Worm (Caenorhabditis elegans): ENCODE data around the gene acl-3.

The acl-3 gene

ce11 chrIV:11690988-11691387 lies 39.2 kb upstream of the acl-3 start, which contains the start of gene let-60:
let-60 (minus strand) TSS chrIV:11691088.
- TF ChIP-seq npax-4 (tag; optimal IDR thresholded peaks at IDR 0.05): no peak
- TF ChIP-seq ztf-16 (tag; optimal IDR thresholded peaks at IDR 0.05): no peak
- no peak for TF ChIP-seq ttx-3 (tag; optimal IDR thresholded peaks at IDR 0.05)
- TF ChIP-seq che-1 (tag; optimal IDR thresholded peaks at IDR 0.05): no peak
- no peak for TF ChIP-seq ceh-2 (tag; optimal IDR thresholded peaks at IDR 0.05)
- TF ChIP-seq ceh-34 (tag; optimal IDR thresholded peaks at IDR 0.05): no peak
- no peak for TF ChIP-seq ceh-48 (tag; optimal IDR thresholded peaks at IDR 0.05)

- no peak for TF ChIP-seq pax-1 (tag; optimal IDR thresholded peaks at IDR 0.05)
- TF ChIP-seq ceh-19 (GFP tag; optimal IDR thresholded peaks at IDR 0.05): no peak
- TF ChIP-seq unc-3 (GFP tag; conservative IDR thresholded peaks at IDR 0.05): no peak
- TF ChIP-seq unc-3 (tag; optimal IDR thresholded peaks at IDR 0.05): no peak
- no peak for TF ChIP-seq hlh-6 (tag; optimal IDR thresholded peaks at IDR 0.05)
- no peak for TF ChIP-seq elt-4 (tag; optimal IDR thresholded peaks at IDR 0.05)
- TF ChIP-seq rnt-1 (tag; optimal IDR thresholded peaks at IDR 0.05): no peak
- no peak for TF ChIP-seq fkh-10 (GFP tag; optimal IDR thresholded peaks at IDR 0.05)
- no peak for TF ChIP-seq tbx-7 (tag; optimal IDR thresholded peaks at IDR 0.05)
- no peak for TF ChIP-seq C38D4.7 (GFP tag; optimal IDR thresholded peaks at IDR 0.05)
- TF ChIP-seq gmeb-2 (tag; optimal IDR thresholded peaks at IDR 0.05): no peak
- no peak for TF ChIP-seq C08G9.2 (tag; optimal IDR thresholded peaks at IDR 0.05)
- no peak for TF ChIP-seq che-1 (tag; optimal IDR thresholded peaks at IDR 0.05)
- no peak for TF ChIP-seq sdc-2 (tag; optimal IDR thresholded peaks at IDR 0.05)
- no peak for TF ChIP-seq ceh-2 (tag; optimal IDR thresholded peaks at IDR 0.05)
These were observed 36.2 kb upstream of the acl-3 start, which contains the start of gene ZK792.5 for ce11 chrIV:11688018-11688417. ZK792.5 (minus strand) TSS chrIV:11688118.

ce11 chrIV:11681905-11682304 lies 30.1 kb upstream of the acl-3 start, which contains the start of gene ZK792.4:
ZK792.4 (minus strand) TSS chrIV:11682005.
- TF ChIP-seq ceh-14 (tag; optimal IDR thresholded peaks at IDR 0.05) (no peak), unc-86 (tag; optimal IDR thresholded peaks at IDR 0.05) (no peak), ceh-45 (GFP tag; IDR thresholded peaks at IDR 0.05) (no peak), rnt-1 (tag; optimal IDR thresholded peaks at IDR 0.05) (no peak), ahr-1 (tag; optimal IDR thresholded peaks at IDR 0.05) (no peak), dmd-4 (tag; optimal IDR thresholded peaks at IDR 0.05; ENCODE audit: borderline replicate concordance) (no peak), ceh-48 (tag; optimal IDR thresholded peaks at IDR 0.05) (no peak), F13H6.1 (tag; optimal IDR thresholded peaks at IDR 0.05) (no peak), fkh-10 (GFP tag; optimal IDR thresholded peaks at IDR 0.05) (no peak), ceh-6 (GFP tag; optimal IDR thresholded peaks at IDR 0.05) (no peak), pha-4 (tag; optimal IDR thresholded peaks at IDR 0.05) (no peak), ceh-30 (tag; optimal IDR thresholded peaks at IDR 0.05) (no peak), ceh-18 (tag; optimal IDR thresholded peaks at IDR 0.05) (no peak), unc-3 (GFP tag; conservative IDR thresholded peaks at IDR 0.05) (no peak), unc-3 (tag; optimal IDR thresholded peaks at IDR 0.05) (no peak), pat-9 (tag; optimal IDR thresholded peaks at IDR 0.05) (no peak), ceh-9 (tag; optimal IDR thresholded peaks at IDR 0.05) (no peak), nfya-1 (tag; optimal IDR thresholded peaks at IDR 0.05) (no peak), ceh-19 (GFP tag; optimal IDR thresholded peaks at IDR 0.05) (no peak), fkh-6 (tag; optimal IDR thresholded peaks at IDR 0.05) (no peak)

ce11 chrIV:11676054-11676453 lies 24.2 kb upstream of the acl-3 start, which contains the start of gene inx-9:
inx-9 (plus strand) TSS chrIV:11676354.
- TF ChIP-seq nhr-11 (tag; optimal IDR thresholded peaks at IDR 0.05) (no peak), K02D7.2 (tag; optimal IDR thresholded peaks at IDR 0.05) (no peak), elt-4 (tag; optimal IDR thresholded peaks at IDR 0.05) (no peak), hlh-13 (GFP tag; optimal IDR thresholded peaks at IDR 0.05) (no peak), lim-6 (tag; optimal IDR thresholded peaks at IDR 0.05) (no peak), fkh-6 (tag; optimal IDR thresholded peaks at IDR 0.05) (no peak), ceh-31 (tag; optimal IDR thresholded peaks at IDR 0.05) (no peak), unc-55 (GFP tag; optimal IDR thresholded peaks at IDR 0.05) (no peak), madf-2 (tag; optimal IDR thresholded peaks at IDR 0.05) (no peak), rnt-1 (tag; optimal IDR thresholded peaks at IDR 0.05) (no peak), ceh-6 (GFP tag; optimal IDR thresholded peaks at IDR 0.05) (no peak), hlh-30 (tag; optimal IDR thresholded peaks at IDR 0.05; ENCODE audit: insufficient read depth) (no peak), sox-2 (GFP tag; IDR thresholded peaks at IDR 0.05) (no peak), dve-1 (tag; optimal IDR thresholded peaks at IDR 0.05) (no peak), mec-3 (tag; optimal IDR thresholded peaks at IDR 0.05; ENCODE audit: borderline replicate concordance) (no peak), ceh-24 (tag; optimal IDR thresholded peaks at IDR 0.05) (no peak)

Data from whole organism, late embryonic.